Fruit fly (Drosophila melanogaster) whole organism, embryonic: ENCODE measurements around the gene Syx8.

ENCODE experiments used
- BtbVII ChIP-seq: fragments of 200-800 bp; sonication (Bioruptor generic); optimal IDR thresholded peaks from 3 replicates; lab custom pipeline; 2017; ENCODE audit warnings: missing biosample characterization, mild to moderate bottlenecking, missing genetic modification characterization
- CG10565 ChIP-seq: fragments of 200-800 bp; sonication (Bioruptor generic); optimal IDR thresholded peaks from 3 replicates; lab custom pipeline; 2016; ENCODE audit warnings: missing biosample characterization, mild to moderate bottlenecking, missing genetic modification characterization
- CG12236 ChIP-seq: fragments of 200-800 bp; sonication (Bioruptor generic); optimal IDR thresholded peaks from 2 replicates; lab custom pipeline; 2016; ENCODE audit warnings: missing biosample characterization, missing genetic modification characterization
- CG1233 ChIP-seq: fragments of 200-800 bp; sonication (Bioruptor generic); optimal IDR thresholded peaks from 4 replicates; lab custom pipeline; 2018; ENCODE audit warnings: missing biosample characterization, mild to moderate bottlenecking, missing genetic modification characterization
- CG12659 ChIP-seq: fragments of 200-800 bp; sonication (Bioruptor generic); optimal IDR thresholded peaks from 3 replicates; lab custom pipeline; 2017; ENCODE audit warnings: mild to moderate bottlenecking, missing biosample characterization, missing genetic modification reagents, missing genetic modification characterization
- CG14667 ChIP-seq: fragments of 200-800 bp; sonication (Bioruptor generic); IDR thresholded peaks from 2 replicates; pipeline ENCODE4 v1.3.6; 2022; ENCODE audit warnings: missing biosample characterization, missing genetic modification characterization
- CG15514 ChIP-seq: fragments of 200-800 bp; sonication (Bioruptor generic); optimal IDR thresholded peaks from 3 replicates; lab custom pipeline; 2017; ENCODE audit warnings: missing biosample characterization, missing genetic modification characterization, mild to moderate bottlenecking, moderate library complexity, missing genetic modification reagents
- CG18599 ChIP-seq: fragments of 200-800 bp; sonication (Bioruptor generic); optimal IDR thresholded peaks from 3 replicates; lab custom pipeline; 2017; ENCODE audit warnings: missing biosample characterization, missing genetic modification characterization, mild to moderate bottlenecking, moderate library complexity, missing genetic modification reagents
- CG2678 ChIP-seq: fragments of 200-800 bp; sonication (Bioruptor generic); optimal IDR thresholded peaks from 3 replicates; lab custom pipeline; 2019; ENCODE audit warnings: missing biosample characterization, mild to moderate bottlenecking, missing genetic modification characterization, moderate library complexity
- CG2889 ChIP-seq: fragments of 200-800 bp; sonication (Bioruptor generic); IDR thresholded peaks from 3 replicates; pipeline ENCODE4 v1.3.6; 2022; ENCODE audit warnings: missing biosample characterization, missing genetic modification characterization
- CG31365 ChIP-seq: fragments of 200-800 bp; sonication (Bioruptor generic); optimal IDR thresholded peaks from 2 replicates; lab custom pipeline; 2018; ENCODE audit warnings: missing biosample characterization, mild to moderate bottlenecking, missing genetic modification characterization
- CG31388 ChIP-seq: fragments of 200-800 bp; sonication (Bioruptor generic); optimal IDR thresholded peaks from 2 replicates; lab custom pipeline; 2016; ENCODE audit warnings: missing biosample characterization, missing genetic modification characterization
- CG4328 ChIP-seq: fragments of 200-800 bp; sonication (Bioruptor generic); optimal IDR thresholded peaks from 3 replicates; lab custom pipeline; 2017; ENCODE audit warnings: missing biosample characterization, missing genetic modification reagents, missing genetic modification characterization
- CG4360 ChIP-seq: fragments of 200-800 bp; sonication (Bioruptor generic); IDR thresholded peaks from 2 replicates; pipeline ENCODE4 v1.3.6; 2022; ENCODE audit warnings: missing biosample characterization, missing genetic modification characterization
- CG7556 ChIP-seq: fragments of 200-800 bp; sonication (Bioruptor generic); optimal IDR thresholded peaks from 2 replicates; lab custom pipeline; 2017; ENCODE audit warnings: missing biosample characterization, mild to moderate bottlenecking, missing genetic modification characterization
- CG8944 ChIP-seq: fragments of 200-800 bp; sonication (Bioruptor generic); optimal IDR thresholded peaks from 3 replicates; lab custom pipeline; 2016; ENCODE audit warnings: missing biosample characterization, missing genetic modification characterization
- CG9215 ChIP-seq: fragments of 200-800 bp; sonication (Bioruptor generic); IDR thresholded peaks from 2 replicates; pipeline ENCODE4 v1.3.6; 2022; ENCODE audit warnings: missing biosample characterization, missing genetic modification characterization
- CG9727 ChIP-seq: fragments of 200-800 bp; sonication (Bioruptor generic); optimal IDR thresholded peaks from 3 replicates; lab custom pipeline; 2017; ENCODE audit warnings: missing biosample characterization, mild to moderate bottlenecking, missing genetic modification characterization
- Dad ChIP-seq: fragments of 200-800 bp; sonication (Bioruptor generic); optimal IDR thresholded peaks from 3 replicates; lab custom pipeline; 2016; ENCODE audit warnings: missing biosample characterization, missing genetic modification characterization
- Dip2 ChIP-seq: fragments of 200-800 bp; sonication (Bioruptor generic); IDR thresholded peaks from 2 replicates; pipeline ENCODE4 v1.3.6; 2022; ENCODE audit warnings: missing biosample characterization, missing genetic modification characterization
- Fer1 ChIP-seq: fragments of 200-800 bp; sonication (Bioruptor generic); optimal IDR thresholded peaks from 2 replicates; lab custom pipeline; 2017; ENCODE audit warnings: missing biosample characterization, mild to moderate bottlenecking, missing genetic modification characterization
- MBD-R2 ChIP-seq: fragments of 200-800 bp; sonication (Bioruptor generic); IDR thresholded peaks from 2 replicates; pipeline ENCODE4 v1.3.6; 2022; ENCODE audit warnings: missing biosample characterization, missing genetic modification characterization
- Med ChIP-seq: fragments of 200-800 bp; sonication (Bioruptor generic); peaks from one replicate; lab custom pipeline; 2016; ENCODE audit warnings: missing biosample characterization, missing genetic modification characterization, mild to moderate bottlenecking, inconsistent platforms, moderate library complexity
- Myb ChIP-seq: fragments of 200-800 bp; sonication (Bioruptor generic); optimal IDR thresholded peaks from 2 replicates; lab custom pipeline; 2016; ENCODE audit warnings: missing biosample characterization, missing genetic modification characterization
- Rx ChIP-seq: fragments of 200-800 bp; sonication (Bioruptor generic); IDR thresholded peaks from 2 replicates; pipeline ENCODE4 v1.3.6; 2022; ENCODE audit warnings: missing biosample characterization, missing genetic modification characterization
- Sry-δ ChIP-seq: fragments of 200-800 bp; sonication (Bioruptor generic); optimal IDR thresholded peaks from 2 replicates; lab custom pipeline; 2016; ENCODE audit warnings: missing biosample characterization, missing genetic modification characterization
- Tbp ChIP-seq: fragments of >200 bp; optimal IDR thresholded peaks from 2 replicates; lab custom pipeline; 2018; ENCODE audit warnings: missing biosample characterization, missing genetic modification characterization
- Xbp1 ChIP-seq: fragments of 200-800 bp; sonication (Bioruptor generic); optimal IDR thresholded peaks from 3 replicates; lab custom pipeline; 2016; ENCODE audit warnings: missing biosample characterization, mild to moderate bottlenecking, missing genetic modification characterization
- bcd ChIP-seq: fragments of 200-800 bp; sonication (Bioruptor generic); optimal IDR thresholded peaks from 2 replicates; lab custom pipeline; 2017; ENCODE audit warnings: missing biosample characterization, mild to moderate bottlenecking, missing genetic modification characterization
- cas ChIP-seq: fragments of 200-800 bp; sonication (Bioruptor generic); IDR thresholded peaks from 2 replicates; pipeline ENCODE4 v1.3.6; 2022; ENCODE audit warnings: missing biosample characterization, missing genetic modification characterization
- ci ChIP-seq: fragments of 200-800 bp; sonication (Bioruptor generic); IDR thresholded peaks from 3 replicates; pipeline ENCODE4 v1.3.6; 2022; ENCODE audit warnings: missing biosample characterization, missing genetic modification characterization
- corto ChIP-seq: fragments of 200-800 bp; sonication (Bioruptor generic); optimal IDR thresholded peaks from 2 replicates; lab custom pipeline; 2016; ENCODE audit warnings: missing biosample characterization, mild to moderate bottlenecking, missing genetic modification characterization, moderate library complexity
- dmrt99B ChIP-seq: fragments of 200-800 bp; sonication (Bioruptor generic); optimal IDR thresholded peaks from 2 replicates; lab custom pipeline; 2018; ENCODE audit warnings: missing biosample characterization, mild to moderate bottlenecking, missing genetic modification characterization, moderate library complexity
- gro ChIP-seq: fragments of 200-800 bp; sonication (Bioruptor generic); optimal IDR thresholded peaks from 2 replicates; lab custom pipeline; 2016; ENCODE audit warnings: missing biosample characterization, missing genetic modification characterization
- oc ChIP-seq: fragments of 200-800 bp; sonication (Bioruptor generic); optimal IDR thresholded peaks from 2 replicates; lab custom pipeline; 2018; ENCODE audit warnings: missing biosample characterization, mild to moderate bottlenecking, missing genetic modification characterization, moderate library complexity
- pan ChIP-seq, 4 experiments: fragments of >200 bp in 3 of 4; fragments of 200-800 bp in 1 of 4; sonication (Bioruptor generic) in 1 of 4; optimal IDR thresholded peaks in 3 of 4; IDR thresholded peaks in 1 of 4; 2 replicates each; pipeline versions ENCODE4 v1.3.6 to Lab custom; 2017 to 2022; ENCODE audit warnings: missing biosample characterization in 2 of 4, missing genetic modification characterization in 2 of 4, mixed read lengths in 1 of 4
- prd ChIP-seq, 3 experiments: fragments of >200 bp in 2 of 3; fragments of 200-800 bp in 1 of 3; sonication (Bioruptor generic) in 1 of 3; optimal IDR thresholded peaks in 2 of 3; IDR thresholded peaks in 1 of 3; 2 replicates in 2 of 3; 3 replicates in 1 of 3; pipeline versions ENCODE4 v1.3.6 to Lab custom; 2017 to 2022; ENCODE audit warnings: missing biosample characterization in 1 of 3, missing genetic modification characterization in 1 of 3
- pum ChIP-seq: fragments of 200-800 bp; sonication (Bioruptor generic); optimal IDR thresholded peaks from 2 replicates; lab custom pipeline; 2016; ENCODE audit warnings: missing biosample characterization, missing genetic modification characterization
- schlank ChIP-seq: fragments of 200-800 bp; sonication (Bioruptor generic); optimal IDR thresholded peaks from 2 replicates; lab custom pipeline; 2018; ENCODE audit warnings: missing biosample characterization, mild to moderate bottlenecking, missing genetic modification characterization
- sens ChIP-seq: fragments of 200-800 bp; sonication (Bioruptor generic); peaks from one replicate; lab custom pipeline; 2016; ENCODE audit warnings: missing biosample characterization, missing genetic modification characterization
- stc ChIP-seq: fragments of 200-800 bp; sonication (Bioruptor generic); IDR thresholded peaks from 2 replicates; pipeline ENCODE4 v1.3.6; 2022; ENCODE audit warnings: missing biosample characterization, missing genetic modification characterization
- trh ChIP-seq: fragments of 200-800 bp; sonication (Bioruptor generic); optimal IDR thresholded peaks from 2 replicates; lab custom pipeline; 2016; ENCODE audit warnings: missing biosample characterization, missing genetic modification characterization
- twi ChIP-seq: fragments of 200-800 bp; optimal IDR thresholded peaks from 2 replicates; lab custom pipeline; 2019; ENCODE audit warnings: missing biosample characterization, mild to moderate bottlenecking, missing genetic modification characterization, moderate library complexity
- vnd ChIP-seq: fragments of 200-800 bp; sonication (Bioruptor generic); IDR thresholded peaks from 3 replicates; pipeline ENCODE4 v1.3.6; 2022; ENCODE audit warnings: missing biosample characterization, missing genetic modification characterization; ENCODE audit not compliant: partially characterized antibody
- wdn ChIP-seq: fragments of 200-800 bp; sonication (Bioruptor generic); IDR thresholded peaks from 2 replicates; pipeline ENCODE4 v1.3.6; 2022; ENCODE audit warnings: missing biosample characterization, missing genetic modification characterization

The Syx8 gene

dm6 chr3L:16631844-16632537, 45.1 kb upstream of the Syx8 start (continued):
- 0 out of 3 replicates have a peak, but pooled peaks have one; percentile 32 for TF ChIP-seq ci (GFP tag; lab: Robert Waterston, UW)
- TF ChIP-seq cas (GFP tag; lab: Robert Waterston, UW): no peak
- no peak for TF ChIP-seq CG2889 (GFP tag; lab: Robert Waterston, UW)
- TF ChIP-seq CG7556: no peak
- no peak for TF ChIP-seq CG12659 (GFP tag; lab: Kevin White, UChicago)
- TF ChIP-seq sens (GFP tag; lab: Kevin White, UChicago): peak; percentile 80
- TF ChIP-seq oc (tag; lab: Kevin White, UChicago): no peak
- TF ChIP-seq prd (optimal IDR thresholded peaks at IDR 0.05; lab: Kevin White, UChicago): no peak
- peak; percentile 61; the same call in 2 of the 3 replicates for TF ChIP-seq prd (GFP tag; IDR thresholded peaks at IDR 0.05; lab: Robert Waterston, UW)
- TF ChIP-seq, all 482 proteins: peak for 22

dm6 chr3L:16629793-16630192, 42.9 kb upstream of the Syx8 start:
- TF ChIP-seq CG15514: no peak
- no peak for TF ChIP-seq Sry-δ (GFP tag; lab: Kevin White, UChicago)
- TF ChIP-seq CG10565: no peak
- no peak for TF ChIP-seq Tbp
- TF ChIP-seq dmrt99B (tag; lab: Kevin White, UChicago): no peak
- TF ChIP-seq Med (GFP tag; lab: Kevin White, UChicago): no peak
- TF ChIP-seq bcd (GFP tag; lab: Kevin White, UChicago): no peak
- TF ChIP-seq Rx (GFP tag; lab: Robert Waterston, UW): no peak
- TF ChIP-seq CG31388 (GFP tag; lab: Kevin White, UChicago): no peak
- no peak for TF ChIP-seq vnd (GFP tag; lab: Robert Waterston, UW)
- no peak for TF ChIP-seq corto (GFP tag; lab: Kevin White, UChicago)
- no peak for TF ChIP-seq CG9727 (GFP tag; lab: Kevin White, UChicago)
- no peak for TF ChIP-seq CG9215
- no peak for TF ChIP-seq BtbVII (GFP tag; lab: Kevin White, UChicago)
- no peak for TF ChIP-seq pan (optimal IDR thresholded peaks at IDR 0.05; lab: Kevin White, UChicago)
- TF ChIP-seq pan (GFP tag; optimal IDR thresholded peaks at IDR 0.05 in 1 of 2, IDR thresholded peaks at IDR 0.05 in 1 of 2): no peak
- TF ChIP-seq gro (GFP tag; lab: Kevin White, UChicago): no peak

DNA sequence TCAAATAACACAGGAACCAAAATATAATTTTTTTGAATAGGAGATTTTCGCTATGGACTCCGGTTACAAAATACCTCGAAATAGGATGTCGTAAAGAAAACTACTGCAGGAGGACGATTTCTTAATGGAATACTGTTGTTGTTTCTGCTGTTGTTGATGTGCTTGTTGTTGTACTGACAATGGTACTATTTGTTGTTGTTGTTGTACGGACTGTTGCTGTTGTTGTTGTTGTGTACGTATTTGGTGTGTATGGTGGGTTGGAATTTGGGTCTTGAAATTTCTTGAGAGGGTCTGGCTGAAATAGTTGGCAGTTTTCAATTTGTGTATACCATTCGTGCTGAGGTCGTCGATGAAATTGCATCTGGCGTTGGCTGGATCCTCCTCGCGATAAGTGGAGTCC, 39.3 kb upstream of the Syx8 start:
- no peak for TF ChIP-seq MBD-R2 (GFP tag; lab: Robert Waterston, UW)
- TF ChIP-seq CG4360 (GFP tag; lab: Robert Waterston, UW): peak; percentile 93

dm6 chr3L:16615132-16615709, 28.4 kb upstream of the Syx8 start, which contains the start of gene Mo25:
Gene Mo25, minus strand, starts transcription at chr3L:16615472.
- TF ChIP-seq wdn (GFP tag; lab: Robert Waterston, UW) (no peak), CG4328 (GFP tag; lab: Kevin White, UChicago) (peak; percentile 7), pum (no peak), Myb (GFP tag; lab: Kevin White, UChicago) (peak; percentile 46), Dad (GFP tag; lab: Kevin White, UChicago) (no peak), trh (GFP tag; lab: Kevin White, UChicago) (no peak), CG8944 (GFP tag; lab: Kevin White, UChicago) (no peak), CG18599 (GFP tag; lab: Kevin White, UChicago) (peak; percentile 11), CG2678 (tag; lab: Kevin White, UChicago) (no peak), twi (tag; lab: Kevin White, UChicago) (no peak), CG1233 (GFP tag; lab: Kevin White, UChicago) (no peak), schlank (tag; lab: Kevin White, UChicago) (no peak), Dip2 (no peak), Xbp1 (GFP tag; lab: Kevin White, UChicago) (peak; percentile 53), CG12236 (no peak), Fer1 (GFP tag; lab: Kevin White, UChicago) (peak; percentile 63), CG31365 (tag; lab: Kevin White, UChicago) (no peak), stc (GFP tag; lab: Robert Waterston, UW) (no peak), CG14667 (no peak)
